Worm (Caenorhabditis elegans): ENCODE results near the gene D1054.3.

DNA sequence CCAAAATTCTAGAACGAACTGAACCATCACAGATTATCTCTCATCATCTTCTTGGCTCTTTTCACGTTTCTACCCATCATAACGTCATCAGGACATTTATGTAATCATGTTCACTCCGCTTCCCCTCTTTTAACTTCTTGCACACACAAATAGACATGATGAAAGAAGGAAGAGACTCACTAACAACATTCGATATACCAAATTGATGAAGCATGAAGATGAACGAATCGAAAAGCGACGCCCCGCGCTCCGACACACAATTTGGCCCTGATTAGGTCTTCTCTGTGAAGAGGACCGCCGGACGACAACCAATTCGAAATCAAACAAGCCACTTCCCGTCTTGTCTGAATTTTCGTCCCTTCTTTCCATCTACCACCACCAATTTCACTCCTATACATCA, 47.2 kb downstream of the D1054.3 start:
- TF ChIP-seq lin-39 (tag; optimal IDR thresholded peaks at IDR 0.05) = no peak
- TF ChIP-seq elt-3 (tag; optimal IDR thresholded peaks at IDR 0.05) = no peak
- TF ChIP-seq nhr-21 (tag; optimal IDR thresholded peaks at IDR 0.05) = no peak
- TF ChIP-seq ztf-4 (tag; optimal IDR thresholded peaks at IDR 0.05) = no peak
- no peak for TF ChIP-seq lsy-2 (tag; optimal IDR thresholded peaks at IDR 0.05)
- TF ChIP-seq unc-39 (tag; optimal IDR thresholded peaks at IDR 0.05) = no peak
- TF ChIP-seq nhr-23 (tag; optimal IDR thresholded peaks at IDR 0.05) = no peak
- no peak for TF ChIP-seq egl-27 (tag; optimal IDR thresholded peaks at IDR 0.05)
- TF ChIP-seq R02D3.7 (tag; optimal IDR thresholded peaks at IDR 0.05) = no peak
- no peak for TF ChIP-seq nhr-6 (tag; optimal IDR thresholded peaks at IDR 0.05)
- no peak for TF ChIP-seq ama-1 (optimal IDR thresholded peaks at IDR 0.05)
- TF ChIP-seq nhr-11 (tag; optimal IDR thresholded peaks at IDR 0.05) = no peak
- TF ChIP-seq F13H6.1 (tag; optimal IDR thresholded peaks at IDR 0.05) = no peak
